Worm (Caenorhabditis elegans) whole organism, L4/young adult: ENCODE measurements around the gene hpo-30.
A peak's percentile ranks its signal among the peaks of the same experiment; 100 is the strongest.

Experiments
- W03F9.2 ChIP-seq: fragments of 150-350 bp; optimal IDR thresholded peaks from 2 replicates; lab custom pipeline; 2014; ENCODE audit warnings: missing biosample characterization, missing genetic modification characterization
- dao-5 ChIP-seq: sonication (generic microtip); optimal IDR thresholded peaks from 2 replicates; lab custom pipeline; 2016; ENCODE audit warnings: missing genotype, missing genetic modification characterization, moderate library complexity, missing compliant biosample characterization
- him-1 ChIP-seq: sonication (generic microtip); optimal IDR thresholded peaks from 2 replicates; lab custom pipeline; 2016; ENCODE audit warnings: missing genotype, missing genetic modification reagents, missing genetic modification characterization, missing compliant biosample characterization

hpo-30 gene

DNA sequence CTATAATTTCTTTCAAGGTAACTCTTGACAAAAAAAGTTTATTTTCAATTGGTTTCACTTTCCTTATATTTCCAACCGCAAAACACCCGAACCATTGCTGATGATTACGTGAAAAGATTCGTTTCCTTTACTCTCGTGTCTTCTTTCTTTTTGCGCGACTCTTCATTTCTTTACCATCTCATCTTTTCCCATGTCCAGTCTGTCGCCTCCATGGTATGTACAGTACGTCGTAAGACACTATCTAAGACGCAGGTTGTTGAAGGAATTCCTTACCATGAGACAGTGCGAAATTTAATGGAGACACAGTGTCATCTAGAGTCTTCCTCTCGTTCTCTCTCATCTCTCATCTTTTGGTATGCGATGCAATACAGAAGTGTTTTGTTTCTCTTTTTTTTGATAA lies 10.0 kb downstream of the hpo-30 start:
- TF ChIP-seq W03F9.2 (tag; lab: Kevin White, UChicago) (no peak), dao-5 (tag; lab: Kevin White, UChicago) (no peak), him-1 (tag; lab: Kevin White, UChicago) (no peak)

- TF ChIP-seq W03F9.2 (tag; lab: Kevin White, UChicago): no peak
- TF ChIP-seq him-1 (tag; lab: Kevin White, UChicago): no peak
- no peak for TF ChIP-seq dao-5 (tag; lab: Kevin White, UChicago)
Observed at ce11 chrV:12299244-12299766, 10.9 kb downstream of the hpo-30 start.

DNA sequence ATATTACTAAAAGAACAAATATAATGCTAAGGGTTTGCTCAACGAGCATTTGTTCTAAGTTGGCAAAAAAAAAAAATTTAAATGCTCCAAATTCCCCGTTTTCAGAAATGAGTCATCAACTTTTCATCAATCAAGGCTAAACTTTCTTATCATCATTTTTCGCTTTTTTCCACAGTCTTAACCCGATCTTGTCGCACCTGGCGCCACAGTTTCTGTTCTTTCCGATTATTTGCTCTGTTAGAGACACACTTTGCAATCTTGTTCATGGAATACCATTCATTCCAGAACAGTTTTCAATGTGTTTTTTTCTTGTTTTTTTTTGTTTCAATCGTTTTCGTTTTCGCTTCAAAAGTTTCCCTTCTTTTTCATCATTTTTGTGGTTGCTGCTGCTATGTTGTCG lies 12.0 kb downstream of the hpo-30 start:
- no peak for TF ChIP-seq W03F9.2 (tag; lab: Kevin White, UChicago)

DNA sequence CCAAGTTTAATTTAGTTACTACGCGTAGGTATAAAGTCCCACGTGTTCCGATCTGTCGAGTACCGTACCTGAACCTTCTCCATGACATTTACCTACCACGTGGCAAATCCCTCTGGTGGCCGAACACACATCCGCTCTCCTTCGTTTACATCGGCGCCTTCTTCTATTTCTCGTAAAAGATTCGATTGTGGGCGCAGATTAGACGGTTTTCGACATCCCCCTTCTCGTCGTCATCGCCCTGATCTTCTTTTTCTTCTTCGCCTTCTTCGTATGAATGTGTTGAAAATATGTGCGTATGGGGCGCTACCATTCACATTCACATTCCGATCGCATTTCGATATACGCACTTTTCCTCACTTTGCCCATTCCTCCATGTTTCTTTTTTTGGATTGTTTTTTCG lies 13.4 kb downstream of the hpo-30 start:
- TF ChIP-seq W03F9.2 (tag; lab: Kevin White, UChicago) (no peak), him-1 (tag; lab: Kevin White, UChicago) (no peak), dao-5 (tag; lab: Kevin White, UChicago) (no peak)

DNA sequence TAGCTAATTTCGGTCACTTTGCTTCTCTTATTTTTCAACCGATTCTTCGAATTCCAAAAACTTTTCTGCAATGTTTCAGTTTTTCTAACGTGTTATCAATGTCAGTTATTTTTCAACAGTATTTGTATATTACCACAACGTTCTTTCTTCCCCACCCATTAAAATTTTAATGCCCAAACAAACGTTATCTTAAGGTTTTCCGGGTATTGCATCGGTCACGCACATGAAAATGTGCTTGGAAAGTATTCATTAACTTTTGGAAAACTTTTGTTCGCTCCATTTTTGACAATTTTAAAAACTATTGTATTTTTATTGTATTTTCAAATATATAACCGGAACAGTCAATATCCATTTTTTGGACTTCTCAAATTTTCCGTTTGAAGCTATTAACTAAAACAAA lies 14.0 kb downstream of the hpo-30 start:
- TF ChIP-seq dao-5 (tag; lab: Kevin White, UChicago) (no peak), him-1 (tag; lab: Kevin White, UChicago) (no peak), W03F9.2 (tag; lab: Kevin White, UChicago) (no peak)

ce11 chrV:12295520-12295919 lies 14.6 kb downstream of the hpo-30 start:
- no peak for TF ChIP-seq him-1 (tag; lab: Kevin White, UChicago)
- TF ChIP-seq dao-5 (tag; lab: Kevin White, UChicago): no peak
- no peak for TF ChIP-seq W03F9.2 (tag; lab: Kevin White, UChicago)

ce11 chrV:12295015-12295414 lies 15.1 kb downstream of the hpo-30 start:
- TF ChIP-seq him-1 (tag; lab: Kevin White, UChicago): no peak
- no peak for TF ChIP-seq W03F9.2 (tag; lab: Kevin White, UChicago)

DNA sequence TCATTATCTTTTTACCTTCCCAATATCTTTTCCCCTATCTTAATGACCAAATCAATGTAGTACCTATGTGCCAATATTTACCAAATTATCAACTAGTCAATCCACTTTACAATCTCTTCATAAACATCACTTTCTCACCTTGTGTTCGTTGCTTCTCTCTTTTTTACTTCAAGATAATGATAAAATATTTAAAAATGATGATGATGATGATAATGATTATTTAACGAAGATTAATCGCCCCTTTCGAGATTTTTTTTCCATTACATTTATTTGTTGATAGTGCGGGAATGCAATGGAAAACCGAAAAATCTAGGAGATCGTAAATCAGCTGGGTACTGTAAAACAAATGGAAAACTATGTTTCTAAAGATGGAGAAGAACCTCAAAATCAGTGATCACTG lies 16.1 kb downstream of the hpo-30 start:
- TF ChIP-seq W03F9.2 (tag; lab: Kevin White, UChicago): no peak
- TF ChIP-seq him-1 (tag; lab: Kevin White, UChicago): no peak
- no peak for TF ChIP-seq dao-5 (tag; lab: Kevin White, UChicago)

DNA sequence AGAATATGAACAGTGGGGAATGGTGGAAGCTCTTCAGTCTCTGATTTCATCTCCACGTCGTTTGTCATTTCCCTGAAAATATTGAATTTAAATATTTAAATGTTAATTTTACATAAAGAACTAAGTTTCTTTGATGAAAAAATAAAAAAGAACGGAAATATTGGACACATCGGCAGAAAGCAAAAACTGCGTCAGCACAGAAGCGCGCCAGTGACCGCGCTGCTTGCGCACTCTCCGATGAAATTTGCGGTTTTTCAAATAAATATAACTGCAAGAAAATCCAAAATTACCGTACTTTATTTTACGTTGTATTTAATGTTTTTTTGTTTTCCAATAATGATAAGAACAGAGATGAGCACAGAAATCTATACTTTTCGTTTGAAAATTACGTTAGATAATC lies 18.6 kb downstream of the hpo-30 start, which contains the start of the genes srpa-68 and srh-16:
Gene srpa-68 (minus strand): TSS at position 72 of the 400 bp plus-strand sequence.
Gene srh-16 (plus strand): TSS at position 275 of the 400 bp plus-strand sequence.
- TF ChIP-seq W03F9.2 (tag; lab: Kevin White, UChicago) (peak; percentile 92), dao-5 (tag; lab: Kevin White, UChicago) (no peak), him-1 (tag; lab: Kevin White, UChicago) (peak; percentile 73)

DNA sequence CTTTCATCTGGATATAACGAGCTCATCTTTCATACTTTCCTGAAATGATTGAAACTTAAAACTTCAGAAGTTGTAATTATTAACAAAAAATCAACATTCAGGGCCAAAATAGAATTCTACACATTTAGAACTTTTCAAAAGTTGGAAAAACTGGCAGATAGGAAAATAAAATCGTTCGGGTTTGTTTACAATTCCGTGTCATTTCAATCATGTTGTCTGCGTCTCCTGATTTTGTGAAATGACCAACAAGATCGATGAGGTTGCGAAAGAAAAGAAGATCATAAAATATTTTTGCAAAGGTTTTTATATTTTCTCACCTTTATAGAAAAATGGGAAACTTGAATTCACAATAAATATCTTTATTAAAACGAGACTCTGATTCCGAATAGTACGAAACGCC lies 21.6 kb downstream of the hpo-30 start, which contains the start of gene rskd-1:
Gene rskd-1 (minus strand): TSS at position 39 of the 400 bp plus-strand sequence.
- no peak for TF ChIP-seq W03F9.2 (tag; lab: Kevin White, UChicago)
- no peak for TF ChIP-seq him-1 (tag; lab: Kevin White, UChicago)
- no peak for TF ChIP-seq dao-5 (tag; lab: Kevin White, UChicago)

- no peak for TF ChIP-seq W03F9.2 (tag; lab: Kevin White, UChicago)
- TF ChIP-seq him-1 (tag; lab: Kevin White, UChicago): no peak
- TF ChIP-seq dao-5 (tag; lab: Kevin White, UChicago): no peak
Observed at ce11 chrV:12287667-12288066, 22.5 kb downstream of the hpo-30 start.

DNA sequence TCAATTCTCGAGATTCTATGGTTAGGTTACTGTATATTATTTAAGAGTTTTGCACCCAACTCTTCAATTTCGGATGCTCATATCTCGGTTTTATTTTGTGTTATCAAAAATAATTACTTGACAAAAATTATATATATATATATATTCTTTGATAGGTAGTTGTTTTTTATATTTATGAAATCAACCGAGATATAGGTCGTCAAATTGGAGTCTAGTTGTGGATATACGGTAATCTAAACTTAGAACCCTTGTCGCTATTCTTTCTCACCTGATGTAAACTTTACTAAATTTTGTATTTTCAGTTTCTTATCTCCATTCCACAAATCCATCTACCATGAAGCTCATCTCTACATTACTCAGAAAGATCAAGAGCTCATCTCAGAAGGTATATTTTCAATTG lies 27.0 kb downstream of the hpo-30 start, which contains the start of gene F55C5.10:
Gene F55C5.10 (plus strand): TSS at position 301 of the 400 bp plus-strand sequence.
- TF ChIP-seq dao-5 (tag; lab: Kevin White, UChicago) (no peak), him-1 (tag; lab: Kevin White, UChicago) (no peak), W03F9.2 (tag; lab: Kevin White, UChicago) (no peak)

DNA sequence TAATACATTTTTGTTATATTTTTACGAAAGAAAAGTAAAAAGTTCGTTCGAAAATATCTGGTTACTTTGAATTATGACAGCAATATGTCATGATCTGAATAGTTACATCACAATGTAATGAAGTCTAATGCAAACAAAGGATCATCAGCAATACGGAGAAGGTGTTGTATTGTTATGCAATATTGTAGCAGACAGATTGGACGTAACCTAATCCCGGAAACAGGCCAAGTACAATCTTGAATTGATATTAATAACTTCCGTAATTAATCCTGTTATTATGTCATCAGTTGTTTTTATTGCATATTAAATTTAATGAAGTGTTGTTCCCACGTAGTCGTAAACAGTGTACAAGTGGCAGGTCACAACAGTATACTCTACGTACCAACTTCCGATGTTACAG lies 28.6 kb downstream of the hpo-30 start:
- TF ChIP-seq dao-5 (tag; lab: Kevin White, UChicago): no peak
- no peak for TF ChIP-seq W03F9.2 (tag; lab: Kevin White, UChicago)
- TF ChIP-seq him-1 (tag; lab: Kevin White, UChicago): no peak

DNA sequence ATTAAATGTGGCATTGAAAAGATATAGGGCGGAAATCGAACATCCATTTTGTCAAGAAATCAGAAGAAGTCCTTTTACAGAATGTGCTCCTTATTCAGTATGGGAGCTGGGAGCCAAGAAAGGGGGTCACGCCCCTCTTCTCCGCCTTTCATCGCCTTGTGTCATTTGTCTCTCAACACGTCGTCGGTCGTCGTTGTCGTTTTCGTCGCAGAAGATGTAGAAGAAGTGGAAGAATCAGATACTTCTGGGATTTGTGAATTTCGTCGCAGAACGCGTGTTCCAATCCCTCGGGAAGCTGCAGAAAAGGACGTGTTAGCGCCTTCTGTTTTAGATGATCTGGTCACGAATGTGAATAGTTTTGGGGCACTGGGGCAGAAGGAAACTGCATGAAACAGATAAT lies 33.2 kb downstream of the hpo-30 start, which contains the start of gene bnc-1:
Gene bnc-1 (minus strand): TSS at position 101 of the 400 bp plus-strand sequence.
- TF ChIP-seq dao-5 (tag; lab: Kevin White, UChicago) (no peak), him-1 (tag; lab: Kevin White, UChicago) (no peak), W03F9.2 (tag; lab: Kevin White, UChicago) (no peak)
